Fruit fly (Drosophila melanogaster): ENCODE results near the gene CG14645.

CG14645 gene

DNA sequence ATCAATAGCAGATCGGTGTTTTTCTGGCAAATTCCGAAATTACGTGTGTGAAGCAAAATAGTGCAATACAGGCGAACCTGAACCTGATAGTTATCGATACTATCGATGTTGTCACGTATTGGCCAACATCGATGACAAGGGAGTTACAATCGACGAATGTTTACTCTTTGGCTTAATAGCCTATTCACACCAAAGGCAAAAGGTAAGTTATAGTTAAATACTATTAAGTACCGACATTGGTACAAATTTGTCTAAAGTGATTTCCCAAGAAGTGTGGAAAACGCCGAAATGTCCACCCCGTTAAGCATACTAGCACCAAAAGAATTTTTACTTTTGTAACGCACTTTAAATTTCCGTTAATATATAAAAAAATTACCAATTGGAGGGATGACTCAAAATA, 934 bp upstream of the CG14645 start, which contains the start of gene CG9776 (continued):
- TF ChIP-seq CG10209 (GFP tag; optimal IDR thresholded peaks at IDR 0.05) (peak; percentile 61), Xbp1 (GFP tag; optimal IDR thresholded peaks at IDR 0.05) (peak; percentile 78), Ets97D (GFP tag; optimal IDR thresholded peaks at IDR 0.05) (peak; percentile 78), CG8944 (GFP tag; optimal IDR thresholded peaks at IDR 0.05) (peak; percentile 40), Mad (GFP tag; optimal IDR thresholded peaks at IDR 0.05) (peak; percentile 44), Gsc (GFP tag; IDR thresholded peaks at IDR 0.05) (no peak), CG6765 (GFP tag; optimal IDR thresholded peaks at IDR 0.05) (no peak), CG3065 (GFP tag; optimal IDR thresholded peaks at IDR 0.05) (peak; percentile 39), CG15269 (tag; optimal IDR thresholded peaks at IDR 0.05) (no peak), CrebB (tag; optimal IDR thresholded peaks at IDR 0.05) (peak; percentile 29), crol (GFP tag; IDR thresholded peaks at IDR 0.05) (no peak), Dip2 (GFP tag; IDR thresholded peaks at IDR 0.05) (no peak), cato (GFP tag; optimal IDR thresholded peaks at IDR 0.05; ENCODE audit: borderline replicate concordance) (peak; percentile 38), hb (GFP tag; IDR thresholded peaks at IDR 0.05; ENCODE audit: partially characterized antibody) (peak; percentile 97), Bteb2 (GFP tag; optimal IDR thresholded peaks at IDR 0.05) (peak; percentile 66), D19A (tag; optimal IDR thresholded peaks at IDR 0.05) (peak; percentile 85), NK7.1 (GFP tag; optimal IDR thresholded peaks at IDR 0.05) (peak; percentile 49), ase (GFP tag; IDR thresholded peaks at IDR 0.05) (no peak), CG4617 (GFP tag; optimal IDR thresholded peaks at IDR 0.05; ENCODE audit: borderline replicate concordance) (peak; percentile 94), ken (GFP tag; IDR thresholded peaks at IDR 0.05) (peak; percentile 53; the same call in 2 of the 3 replicates), tio (GFP tag; optimal IDR thresholded peaks at IDR 0.05) (no peak), CG4820 (GFP tag; optimal IDR thresholded peaks at IDR 0.05) (peak; percentile 63), unpg (GFP tag; optimal IDR thresholded peaks at IDR 0.05) (no peak), abd-A (tag; optimal IDR thresholded peaks at IDR 0.05) (no peak), CG1529 (GFP tag; optimal IDR thresholded peaks at IDR 0.05) (no peak), E2f2 (GFP tag; IDR thresholded peaks at IDR 0.05) (peak; percentile 45), Oli (tag; optimal IDR thresholded peaks at IDR 0.05) (no peak), slbo (GFP tag; IDR thresholded peaks at IDR 0.05) (peak; percentile 78), CG16779 (GFP tag; IDR thresholded peaks at IDR 0.05) (peak; percentile 66; the same call in 1 of the 2 replicates), CG10565 (GFP tag; optimal IDR thresholded peaks at IDR 0.05) (no peak), CG8359 (GFP tag; optimal IDR thresholded peaks at IDR 0.05; ENCODE audit: borderline replicate concordance) (no peak), Dll (GFP tag; IDR thresholded peaks at IDR 0.05; ENCODE audit: partially characterized antibody) (peak; percentile 95), lbe (GFP tag; optimal IDR thresholded peaks at IDR 0.05) (peak; percentile 23), CG2120 (GFP tag; optimal IDR thresholded peaks at IDR 0.05) (peak; percentile 78), CG8388 (GFP tag; optimal IDR thresholded peaks at IDR 0.05) (no peak), NC2α (GFP tag; optimal IDR thresholded peaks at IDR 0.05) (no peak), Sry-δ (GFP tag; optimal IDR thresholded peaks at IDR 0.05) (peak; percentile 89), vvl (GFP tag; IDR thresholded peaks at IDR 0.05) (peak; percentile 31; the same call in 1 of the 2 replicates), Elba2 (GFP tag; optimal IDR thresholded peaks at IDR 0.05) (peak; percentile 79), CG43689 (GFP tag; IDR thresholded peaks at IDR 0.05) (no peak), gfzf (GFP tag; optimal IDR thresholded peaks at IDR 0.05) (peak; percentile 44), tup (GFP tag; optimal IDR thresholded peaks at IDR 0.05) (peak; percentile 19), YL-1 (GFP tag; optimal IDR thresholded peaks at IDR 0.05) (peak; percentile 80), CG31388 (GFP tag; optimal IDR thresholded peaks at IDR 0.05) (no peak), CG15601 (tag; optimal IDR thresholded peaks at IDR 0.05) (no peak), gt (GFP tag; IDR thresholded peaks at IDR 0.05) (no peak), kni (GFP tag; optimal IDR thresholded peaks at IDR 0.05) (no peak), Atf-2 (GFP tag; optimal IDR thresholded peaks at IDR 0.05) (peak; percentile 36), HHEX (GFP tag; optimal IDR thresholded peaks at IDR 0.05) (no peak), scrt (GFP tag; optimal IDR thresholded peaks at IDR 0.05) (no peak), C15 (GFP tag; IDR thresholded peaks at IDR 0.05) (no peak)

Measured in whole organism, embryonic.